Worm (Caenorhabditis elegans) whole organism, mixed stage, embryonic: ENCODE results near the gene lev-8.

Experiments used
- M03D4.4 ChIP-seq: sonication (generic microtip); optimal IDR thresholded peaks from 2 replicates; lab custom pipeline; 2017; ENCODE audit warnings: mild to moderate bottlenecking, missing genetic modification characterization, missing compliant biosample characterization
- bed-3 ChIP-seq: fragments of 200-800 bp; sonication (Bioruptor generic); optimal IDR thresholded peaks from 3 replicates; lab custom pipeline; 2018; ENCODE audit warnings: mild to moderate bottlenecking, missing genetic modification characterization, moderate library complexity, missing compliant biosample characterization
- blmp-1 ChIP-seq: fragments of 150-350 bp; optimal IDR thresholded peaks from 2 replicates; lab custom pipeline; 2014; ENCODE audit warnings: missing biosample characterization, missing genetic modification characterization
- ceh-39 ChIP-seq: fragments of 150-350 bp; optimal IDR thresholded peaks from 2 replicates; lab custom pipeline; 2014; ENCODE audit warnings: missing biosample characterization, missing genetic modification characterization
- ceh-43 ChIP-seq: fragments of 200-800 bp; sonication (Bioruptor generic); optimal IDR thresholded peaks from 2 replicates; lab custom pipeline; 2018; ENCODE audit warnings: mild to moderate bottlenecking, missing genetic modification characterization, moderate library complexity, missing compliant biosample characterization
- ceh-83 ChIP-seq: fragments of 200-800 bp; sonication (Bioruptor generic); optimal IDR thresholded peaks from 2 replicates; lab custom pipeline; 2018; ENCODE audit warnings: mild to moderate bottlenecking, missing genetic modification characterization, missing compliant biosample characterization
- ces-1 ChIP-seq: fragments of 150-350 bp; optimal IDR thresholded peaks from 2 replicates; lab custom pipeline; 2014; ENCODE audit warnings: missing biosample characterization, missing genetic modification reagents, missing genetic modification characterization
- cnd-1 ChIP-seq: fragments of 200-800 bp; sonication (Bioruptor generic); optimal IDR thresholded peaks from 2 replicates; lab custom pipeline; 2018; ENCODE audit warnings: mild to moderate bottlenecking, missing genetic modification characterization, missing compliant biosample characterization
- drap-1 ChIP-seq: fragments of 200-800 bp; sonication (Bioruptor generic); optimal IDR thresholded peaks from 3 replicates; lab custom pipeline; 2018; ENCODE audit warnings: mild to moderate bottlenecking, missing genetic modification characterization, missing compliant biosample characterization
- elt-1 ChIP-seq: sonication (generic microtip); optimal IDR thresholded peaks from 2 replicates; lab custom pipeline; 2017; ENCODE audit warnings: missing genetic modification characterization, mild to moderate bottlenecking, missing compliant biosample characterization, antibody characterized with exemption, moderate library complexity, borderline replicate concordance; ENCODE audit not compliant: insufficient read depth
- elt-3 ChIP-seq: fragments of 150-350 bp; optimal IDR thresholded peaks from 2 replicates; lab custom pipeline; 2014; ENCODE audit warnings: missing biosample characterization, missing genetic modification characterization
- flh-1 ChIP-seq: fragments of 200-800 bp; sonication (Bioruptor generic); optimal IDR thresholded peaks from 2 replicates; lab custom pipeline; 2018; ENCODE audit warnings: mild to moderate bottlenecking, missing genetic modification characterization, moderate library complexity, missing compliant biosample characterization
- ham-2 ChIP-seq: fragments of 200-800 bp; sonication (Bioruptor generic); optimal IDR thresholded peaks from 2 replicates; lab custom pipeline; 2018; ENCODE audit warnings: mild to moderate bottlenecking, missing genetic modification characterization, missing compliant biosample characterization
- hlh-1 ChIP-seq: fragments of 150-350 bp; optimal IDR thresholded peaks from 2 replicates; lab custom pipeline; 2014; ENCODE audit warnings: missing biosample characterization, missing genetic modification reagents, missing genetic modification characterization
- lin-13 ChIP-seq: fragments of 150-350 bp; optimal IDR thresholded peaks from 2 replicates; lab custom pipeline; 2014; ENCODE audit warnings: missing biosample characterization, missing genetic modification characterization
- lin-32 ChIP-seq: fragments of 200-800 bp; sonication (Bioruptor generic); optimal IDR thresholded peaks from 2 replicates; lab custom pipeline; 2018; ENCODE audit warnings: mild to moderate bottlenecking, missing genetic modification characterization, missing compliant biosample characterization
- lsy-2 ChIP-seq: fragments of 150-350 bp; optimal IDR thresholded peaks from 2 replicates; lab custom pipeline; 2014; ENCODE audit warnings: missing biosample characterization, missing genetic modification characterization
- mab-5 ChIP-seq: fragments of 150-350 bp; optimal IDR thresholded peaks from 2 replicates; lab custom pipeline; 2014; ENCODE audit warnings: missing biosample characterization, missing genetic modification characterization
- mep-1 ChIP-seq: fragments of 150-350 bp; optimal IDR thresholded peaks from 2 replicates; lab custom pipeline; 2017; ENCODE audit warnings: missing biosample characterization, missing genetic modification reagents, missing genetic modification characterization, inconsistent platforms
- mls-2 ChIP-seq: sonication (generic microtip); optimal IDR thresholded peaks from 2 replicates; lab custom pipeline; 2016; ENCODE audit warnings: mild to moderate bottlenecking, missing genetic modification characterization, moderate library complexity, missing compliant biosample characterization
- nhr-12 ChIP-seq: fragments of 150-350 bp; optimal IDR thresholded peaks from 2 replicates; lab custom pipeline; 2014; ENCODE audit warnings: missing biosample characterization, missing genetic modification characterization
- nhr-2 ChIP-seq: fragments of 150-350 bp; optimal IDR thresholded peaks from 2 replicates; lab custom pipeline; 2014; ENCODE audit warnings: missing biosample characterization, missing genetic modification characterization
- nhr-237 ChIP-seq: fragments of 150-350 bp; optimal IDR thresholded peaks from 2 replicates; lab custom pipeline; 2014; ENCODE audit warnings: missing biosample characterization, missing genetic modification characterization
- nhr-28 ChIP-seq: fragments of 150-350 bp; optimal IDR thresholded peaks from 2 replicates; lab custom pipeline; 2014; ENCODE audit warnings: missing biosample characterization, missing genetic modification characterization
- nhr-76 ChIP-seq: sonication (generic microtip); optimal IDR thresholded peaks from 2 replicates; lab custom pipeline; 2017; ENCODE audit warnings: missing biosample characterization, missing genetic modification characterization
- pha-4 ChIP-seq: fragments of 150-350 bp; optimal IDR thresholded peaks from 2 replicates; lab custom pipeline; 2018; ENCODE audit warnings: missing biosample characterization, missing genetic modification reagents, missing genetic modification characterization
- sem-2 ChIP-seq: fragments of 200-800 bp; sonication (Bioruptor generic); optimal IDR thresholded peaks from 2 replicates; lab custom pipeline; 2018; ENCODE audit warnings: mild to moderate bottlenecking, missing genetic modification characterization, missing compliant biosample characterization
- snpc-4 ChIP-seq: fragments of 150-350 bp; optimal IDR thresholded peaks from 2 replicates; lab custom pipeline; 2014; ENCODE audit warnings: missing biosample characterization, missing genetic modification characterization
- sptf-1 ChIP-seq: sonication (generic microtip); optimal IDR thresholded peaks from 2 replicates; lab custom pipeline; 2017; ENCODE audit warnings: mild to moderate bottlenecking, missing genetic modification characterization, moderate library complexity, missing compliant biosample characterization
- tbx-8 ChIP-seq: fragments of 200-800 bp; sonication (Bioruptor generic); optimal IDR thresholded peaks from 2 replicates; lab custom pipeline; 2018; ENCODE audit warnings: mild to moderate bottlenecking, missing genetic modification characterization, moderate library complexity, missing compliant biosample characterization
- unc-120 ChIP-seq: sonication (generic microtip); optimal IDR thresholded peaks from 2 replicates; lab custom pipeline; 2017; ENCODE audit warnings: missing genetic modification characterization, missing compliant biosample characterization; ENCODE audit not compliant: poor library complexity, severe bottlenecking
- unc-39 ChIP-seq: fragments of 150-350 bp; optimal IDR thresholded peaks from 2 replicates; lab custom pipeline; 2014; ENCODE audit warnings: missing biosample characterization, missing genetic modification characterization
- unc-62 ChIP-seq: fragments of 150-350 bp; optimal IDR thresholded peaks from 2 replicates; lab custom pipeline; 2014; ENCODE audit warnings: missing biosample characterization, missing genetic modification reagents, missing genetic modification characterization
- zip-8 ChIP-seq: fragments of 150-350 bp; optimal IDR thresholded peaks from 2 replicates; lab custom pipeline; 2014; ENCODE audit warnings: missing biosample characterization, missing genetic modification characterization
- ztf-11 ChIP-seq: fragments of 150-350 bp; optimal IDR thresholded peaks from 2 replicates; lab custom pipeline; 2014; ENCODE audit warnings: missing biosample characterization, missing genetic modification characterization

Gene lev-8

DNA sequence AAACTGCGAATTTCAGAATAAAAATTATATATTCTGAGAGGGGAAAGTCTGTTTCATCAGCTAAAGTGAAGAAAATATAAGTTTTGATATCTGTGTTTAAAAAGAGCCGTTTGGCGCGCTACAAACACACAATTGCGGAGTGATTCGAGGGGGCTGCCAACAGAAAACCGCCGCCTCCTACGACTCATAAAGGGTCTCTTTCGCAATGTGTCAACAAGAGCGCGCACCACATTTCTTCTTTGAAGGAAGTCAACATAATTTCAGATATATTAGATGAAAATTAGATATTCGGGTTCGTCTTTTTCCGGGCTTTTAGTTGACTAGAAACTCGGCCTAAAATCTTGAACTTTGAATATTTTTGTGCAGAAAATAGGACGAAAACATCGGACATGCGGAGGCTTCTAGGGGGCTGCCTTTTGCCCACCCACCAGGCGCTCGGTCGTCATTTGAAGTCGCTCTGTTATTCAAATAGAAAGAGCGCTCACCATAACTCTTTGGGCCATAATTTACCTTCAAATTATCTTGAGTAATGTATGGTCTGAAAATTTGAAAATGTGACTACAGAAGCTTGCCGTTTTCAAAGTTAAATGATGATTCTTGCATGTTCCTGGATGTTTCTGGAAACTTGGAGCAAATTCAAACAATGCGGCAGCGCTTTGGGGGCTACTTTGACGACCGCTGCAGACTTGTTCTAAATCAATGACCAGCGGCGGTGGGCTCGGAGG lies 45.2 kb downstream of the lev-8 start:
- TF ChIP-seq unc-39 (tag; lab: Kevin White, UChicago) (peak; percentile 95), lsy-2 (tag; lab: Kevin White, UChicago) (peak; percentile 86), nhr-28 (peak; percentile 76), drap-1 (GFP tag; lab: Kevin White, UChicago) (peak; percentile 95), nhr-12 (peak; percentile 81), ceh-39 (tag; lab: Kevin White, UChicago) (peak; percentile 87), M03D4.4 (peak; percentile 98), lin-13 (tag; lab: Kevin White, UChicago) (peak; percentile 97), bed-3 (GFP tag; lab: Kevin White, UChicago) (peak; percentile 96), unc-62 (peak; percentile 96), pha-4 (peak; percentile 80), mab-5 (no peak), blmp-1 (tag; lab: Kevin White, UChicago) (peak; percentile 89), ceh-43 (GFP tag; lab: Kevin White, UChicago) (peak; percentile 97), sem-2 (GFP tag; lab: Kevin White, UChicago) (peak; percentile 83), mep-1 (tag; lab: Kevin White, UChicago) (peak; percentile 97), flh-1 (peak; percentile 95), elt-1 (tag; lab: Kevin White, UChicago) (peak; percentile 11), hlh-1 (tag; lab: Kevin White, UChicago) (peak; percentile 72), ceh-83 (GFP tag; lab: Kevin White, UChicago) (peak; percentile 97), snpc-4 (tag; lab: Kevin White, UChicago) (no peak), ces-1 (GFP tag; lab: Kevin White, UChicago) (peak; percentile 82), zip-8 (no peak), elt-3 (peak; percentile 84), nhr-76 (tag; lab: Kevin White, UChicago) (no peak), unc-120 (tag; lab: Kevin White, UChicago) (peak; percentile 100), mls-2 (tag; lab: Kevin White, UChicago) (peak; percentile 99), tbx-8 (GFP tag; lab: Kevin White, UChicago) (peak; percentile 99), ham-2 (GFP tag; lab: Kevin White, UChicago) (peak; percentile 97), ztf-11 (tag; lab: Kevin White, UChicago) (peak; percentile 94), nhr-237 (tag; lab: Kevin White, UChicago) (peak; percentile 98), cnd-1 (tag; lab: Kevin White, UChicago) (peak; percentile 97), nhr-2 (tag; lab: Kevin White, UChicago) (peak; percentile 59), sptf-1 (tag; lab: Kevin White, UChicago) (peak; percentile 99), lin-32 (peak; percentile 83)

DNA sequence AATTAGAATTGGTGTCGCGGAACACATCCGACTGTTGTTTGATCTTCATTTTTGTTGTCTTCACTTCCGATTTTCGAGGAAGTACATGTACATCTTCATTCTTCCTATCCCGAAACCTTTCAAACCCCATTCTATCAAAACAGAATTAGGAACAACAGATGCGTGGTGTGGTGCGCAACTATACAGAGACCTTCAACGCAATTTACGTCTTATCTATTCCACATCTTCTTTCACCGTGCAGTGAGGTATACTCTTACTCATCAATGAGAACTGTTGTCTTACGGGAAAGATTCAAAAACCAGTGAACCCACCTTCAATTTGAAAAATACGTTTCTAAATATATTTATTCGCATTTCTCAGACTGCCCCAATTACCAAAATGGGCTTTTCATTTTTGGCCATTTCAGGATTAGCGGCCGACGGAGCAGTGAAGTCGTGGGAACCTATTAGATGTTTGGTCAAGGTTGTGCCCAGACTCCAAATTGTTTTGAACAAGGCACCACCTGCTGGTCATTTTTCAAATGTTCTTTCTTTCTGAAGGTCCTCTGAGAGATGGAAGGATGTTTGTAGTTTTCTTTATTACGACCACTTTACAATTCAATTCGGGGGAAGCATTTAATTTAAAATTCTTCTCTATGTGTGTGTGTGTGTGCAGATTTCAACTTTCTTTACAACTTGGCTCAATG lies 46.2 kb downstream of the lev-8 start:
- peak; percentile 30 for TF ChIP-seq hlh-1 (tag; lab: Kevin White, UChicago)
- TF ChIP-seq unc-120 (tag; lab: Kevin White, UChicago): peak; percentile 52
- peak; percentile 33 for TF ChIP-seq unc-62
- TF ChIP-seq elt-1 (tag; lab: Kevin White, UChicago): peak; percentile 55
- peak; percentile 19 for TF ChIP-seq M03D4.4
- TF ChIP-seq nhr-12: no peak
- no peak for TF ChIP-seq ceh-39 (tag; lab: Kevin White, UChicago)

- TF ChIP-seq blmp-1 (tag; lab: Kevin White, UChicago) (no peak), mab-5 (no peak), elt-3 (no peak), ces-1 (GFP tag; lab: Kevin White, UChicago) (peak; percentile 67)
Observed at ce11 chrX:11607500-11607823, 46.7 kb downstream of the lev-8 start.
